Worm (Caenorhabditis elegans) whole organism, L2 larva: Measurements from ENCODE around the gene sdz-27.

ENCODE experiments used
- egl-27 ChIP-seq: sonication (generic microtip); optimal IDR thresholded peaks from 3 replicates; lab custom pipeline; 2017; ENCODE audit warnings: missing biosample characterization, missing genetic modification reagents, missing genetic modification characterization
- lsy-2 ChIP-seq, 2 experiments: fragments of 150-350 bp in 1 of 2; sonication (generic microtip) in 1 of 2; optimal IDR thresholded peaks; 2 replicates each; lab custom pipeline; 2014 to 2017; ENCODE audit warnings: missing biosample characterization in 2 of 2, missing genetic modification characterization in 2 of 2
- unc-39 ChIP-seq: fragments of 150-350 bp; optimal IDR thresholded peaks from 2 replicates; lab custom pipeline; 2014; ENCODE audit warnings: missing biosample characterization, missing genetic modification characterization
- unc-55 ChIP-seq: fragments of 150-350 bp; sonication (generic microtip); optimal IDR thresholded peaks from 3 replicates; lab custom pipeline; 2014; ENCODE audit warnings: missing biosample characterization, missing genetic modification reagents, missing genetic modification characterization
- ztf-11 ChIP-seq: sonication (generic microtip); optimal IDR thresholded peaks from 2 replicates; lab custom pipeline; 2017; ENCODE audit warnings: missing biosample characterization, missing genetic modification characterization

DNA sequence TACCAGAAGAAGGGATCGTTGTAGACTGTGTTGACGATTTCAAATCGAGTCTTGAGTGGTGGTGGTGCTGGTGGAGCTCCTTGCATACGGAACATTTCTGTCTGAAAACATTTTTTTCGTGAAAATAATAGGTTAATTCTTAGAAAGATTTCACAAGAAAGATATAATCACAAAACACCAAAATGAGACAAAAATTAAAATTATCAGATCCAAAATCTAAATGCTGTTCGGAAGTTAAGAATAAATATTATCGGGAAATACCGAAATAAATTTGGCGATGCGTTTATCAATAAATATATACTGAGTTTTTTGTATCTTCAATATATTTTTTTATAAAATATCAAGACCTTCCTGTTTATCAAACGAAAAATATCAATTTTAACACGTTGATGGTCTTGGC, 8.3 kb upstream of the sdz-27 start, which contains the start of gene C08F8.9:
- TF ChIP-seq unc-55 (GFP tag; lab: Kevin White, UChicago) (no peak), lsy-2 (tag; optimal IDR thresholded peaks at IDR 0.05; lab: Kevin White, UChicago) (no peak), ztf-11 (tag; lab: Kevin White, UChicago) (no peak), unc-39 (tag; lab: Kevin White, UChicago) (no peak), egl-27 (tag; lab: Kevin White, UChicago) (no peak)
